Fruit fly (Drosophila melanogaster) whole organism, prepupa: ENCODE data around the gene CG32572.
A peak's percentile ranks its signal among the peaks of the same experiment; 100 is the strongest.

ENCODE experiments used
- Blimp-1 ChIP-seq: fragments of 200-800 bp; sonication (Bioruptor generic); optimal IDR thresholded peaks from 3 replicates; lab custom pipeline; 2017; ENCODE audit warnings: missing biosample characterization, missing genetic modification characterization, mild to moderate bottlenecking, moderate library complexity, missing genetic modification reagents
- CG10631 ChIP-seq: fragments of 200-800 bp; sonication (Bioruptor generic); optimal IDR thresholded peaks from 2 replicates; lab custom pipeline; 2016; ENCODE audit warnings: missing biosample characterization, missing genetic modification characterization
- CG10669 ChIP-seq: fragments of 200-800 bp; sonication (Bioruptor generic); optimal IDR thresholded peaks from 3 replicates; lab custom pipeline; 2018; ENCODE audit warnings: missing biosample characterization, mild to moderate bottlenecking, missing genetic modification characterization, moderate library complexity
- CG11294 ChIP-seq: fragments of 200-800 bp; sonication (Bioruptor generic); IDR thresholded peaks from 2 replicates; pipeline ENCODE4 v1.3.6; 2022; ENCODE audit warnings: missing biosample characterization, missing genetic modification characterization
- CG11762 ChIP-seq: fragments of 200-800 bp; sonication (Bioruptor generic); optimal IDR thresholded peaks from 3 replicates; lab custom pipeline; 2016; ENCODE audit warnings: missing biosample characterization, missing genetic modification characterization; ENCODE audit not compliant: insufficient read depth
- CG11902 ChIP-seq: fragments of 200-800 bp; sonication (Bioruptor generic); optimal IDR thresholded peaks from 3 replicates; lab custom pipeline; 2016; ENCODE audit warnings: missing biosample characterization, missing genetic modification characterization
- CG15336 ChIP-seq: fragments of 200-800 bp; sonication (Bioruptor generic); IDR thresholded peaks from 2 replicates; pipeline ENCODE4 v1.3.6; 2022; ENCODE audit warnings: missing biosample characterization, missing genetic modification characterization
- CG1621 ChIP-seq: fragments of 200-800 bp; sonication (Bioruptor generic); optimal IDR thresholded peaks from 3 replicates; lab custom pipeline; 2018; ENCODE audit warnings: missing biosample characterization, mild to moderate bottlenecking, missing genetic modification characterization
- CG16779 ChIP-seq: fragments of 200-800 bp; sonication (Bioruptor generic); optimal IDR thresholded peaks from 3 replicates; lab custom pipeline; 2017; ENCODE audit warnings: missing biosample characterization, mild to moderate bottlenecking, missing genetic modification characterization
- CG3032 ChIP-seq: fragments of 200-800 bp; optimal IDR thresholded peaks from 2 replicates; lab custom pipeline; 2019; ENCODE audit warnings: missing biosample characterization, mild to moderate bottlenecking, missing genetic modification characterization, moderate library complexity
- CG31627 ChIP-seq: fragments of 200-800 bp; sonication (Bioruptor generic); optimal IDR thresholded peaks from 3 replicates; lab custom pipeline; 2016; ENCODE audit warnings: missing biosample characterization, missing genetic modification characterization
- CG32006 ChIP-seq: fragments of 200-800 bp; sonication (Bioruptor generic); optimal IDR thresholded peaks from 3 replicates; lab custom pipeline; 2017; ENCODE audit warnings: missing biosample characterization, mild to moderate bottlenecking, missing genetic modification characterization
- CG4318 ChIP-seq: fragments of 200-800 bp; sonication (Bioruptor generic); optimal IDR thresholded peaks from 3 replicates; lab custom pipeline; 2017; ENCODE audit warnings: missing biosample characterization, mild to moderate bottlenecking, missing genetic modification characterization
- CG6163 ChIP-seq: fragments of 200-800 bp; sonication (Bioruptor generic); IDR thresholded peaks from 3 replicates; pipeline ENCODE4 v1.3.6; 2022; ENCODE audit warnings: missing biosample characterization, missing genetic modification characterization
- CG6276 ChIP-seq: fragments of 200-800 bp; sonication (Bioruptor generic); optimal IDR thresholded peaks from 2 replicates; lab custom pipeline; 2017; ENCODE audit warnings: missing biosample characterization, mild to moderate bottlenecking, missing genetic modification characterization
- CG6808 ChIP-seq: fragments of 200-800 bp; sonication (Bioruptor generic); optimal IDR thresholded peaks from 3 replicates; lab custom pipeline; 2017; ENCODE audit warnings: missing biosample characterization, missing genetic modification characterization, mild to moderate bottlenecking, moderate library complexity, missing genetic modification reagents
- CG6854 ChIP-seq: fragments of 200-800 bp; sonication (Bioruptor generic); optimal IDR thresholded peaks from 2 replicates; lab custom pipeline; 2017; ENCODE audit warnings: missing biosample characterization, mild to moderate bottlenecking, missing genetic modification characterization
- CG8119 ChIP-seq: fragments of 200-800 bp; sonication (Bioruptor generic); IDR thresholded peaks from 3 replicates; pipeline ENCODE4 v1.3.6; 2022; ENCODE audit warnings: missing biosample characterization, missing genetic modification characterization
- CG8319 ChIP-seq: fragments of 200-800 bp; sonication (Bioruptor generic); optimal IDR thresholded peaks from 3 replicates; lab custom pipeline; 2016; ENCODE audit warnings: missing biosample characterization, missing genetic modification characterization
- CG9139 ChIP-seq: fragments of 200-800 bp; sonication (Bioruptor generic); optimal IDR thresholded peaks from 3 replicates; lab custom pipeline; 2017; ENCODE audit warnings: missing biosample characterization, mild to moderate bottlenecking, missing genetic modification characterization
- Eip78C ChIP-seq: fragments of 200-800 bp; sonication (Bioruptor generic); peaks from one replicate; lab custom pipeline; 2016; ENCODE audit warnings: missing biosample characterization, missing genetic modification characterization
- Ets96B ChIP-seq: fragments of 200-800 bp; optimal IDR thresholded peaks from 2 replicates; lab custom pipeline; 2019; ENCODE audit warnings: missing biosample characterization, mild to moderate bottlenecking, missing genetic modification characterization, moderate library complexity
- Gug ChIP-seq: fragments of 200-800 bp; sonication (Bioruptor generic); IDR thresholded peaks from 2 replicates; pipeline ENCODE4 v1.3.6; 2022; ENCODE audit warnings: missing biosample characterization, missing genetic modification characterization
- Hr38 ChIP-seq: sonication (Bioruptor generic); optimal IDR thresholded peaks from 2 replicates; lab custom pipeline; 2016; ENCODE audit warnings: missing biosample characterization, missing genetic modification characterization
- Hr39 ChIP-seq: fragments of 200-800 bp; sonication (Bioruptor generic); optimal IDR thresholded peaks from 2 replicates; lab custom pipeline; 2016; ENCODE audit warnings: missing biosample characterization, missing genetic modification characterization
- Hr4 ChIP-seq: fragments of 200-800 bp; sonication (Bioruptor generic); optimal IDR thresholded peaks from 3 replicates; lab custom pipeline; 2016; ENCODE audit warnings: missing biosample characterization, missing genetic modification characterization
- Lpt ChIP-seq: fragments of 200-800 bp; sonication (Bioruptor generic); optimal IDR thresholded peaks from 3 replicates; lab custom pipeline; 2016; ENCODE audit warnings: missing biosample characterization, missing genetic modification characterization
- Met ChIP-seq: fragments of 200-800 bp; sonication (Bioruptor generic); optimal IDR thresholded peaks from 3 replicates; lab custom pipeline; 2016; ENCODE audit warnings: missing biosample characterization, missing genetic modification characterization
- Sox15 ChIP-seq: fragments of 200-800 bp; sonication (Bioruptor generic); optimal IDR thresholded peaks from 3 replicates; lab custom pipeline; 2016; ENCODE audit warnings: missing biosample characterization, missing genetic modification characterization
- acj6 ChIP-seq: fragments of 200-800 bp; sonication (Bioruptor generic); optimal IDR thresholded peaks from 3 replicates; lab custom pipeline; 2016; ENCODE audit warnings: missing biosample characterization, missing genetic modification characterization
- dac ChIP-seq: fragments of 200-800 bp; sonication (Bioruptor generic); optimal IDR thresholded peaks from 2 replicates; lab custom pipeline; 2017; ENCODE audit warnings: missing biosample characterization, mild to moderate bottlenecking, missing genetic modification characterization
- eg ChIP-seq: fragments of 200-800 bp; sonication (Bioruptor generic); IDR thresholded peaks from 3 replicates; pipeline ENCODE4 v1.3.6; 2022; ENCODE audit warnings: missing biosample characterization, missing genetic modification characterization
- esn ChIP-seq: fragments of 200-800 bp; sonication (Bioruptor generic); optimal IDR thresholded peaks from 2 replicates; lab custom pipeline; 2016; ENCODE audit warnings: missing biosample characterization, mild to moderate bottlenecking, missing genetic modification characterization, moderate library complexity
- fd59A ChIP-seq: fragments of 200-800 bp; sonication (Bioruptor generic); optimal IDR thresholded peaks from 2 replicates; lab custom pipeline; 2017; ENCODE audit warnings: missing biosample characterization, mild to moderate bottlenecking, missing genetic modification characterization, missing genetic modification reagents
- fd85E ChIP-seq: fragments of 200-800 bp; sonication (Bioruptor generic); optimal IDR thresholded peaks from 3 replicates; lab custom pipeline; 2016; ENCODE audit warnings: missing biosample characterization, missing genetic modification characterization
- fkh ChIP-seq: fragments of 200-800 bp; sonication (Bioruptor generic); optimal IDR thresholded peaks from 3 replicates; lab custom pipeline; 2017; ENCODE audit warnings: missing biosample characterization, mild to moderate bottlenecking, missing genetic modification characterization, moderate library complexity
- net ChIP-seq: fragments of 200-800 bp; sonication (Bioruptor generic); optimal IDR thresholded peaks from 3 replicates; lab custom pipeline; 2016; ENCODE audit warnings: missing biosample characterization, missing genetic modification characterization
- ss ChIP-seq, 2 experiments: fragments of 200-800 bp; sonication (Bioruptor generic); optimal IDR thresholded peaks; 2 replicates in 1 of 2; 3 replicates in 1 of 2; lab custom pipeline; 2017 to 2018; ENCODE audit warnings: mild to moderate bottlenecking in 2 of 2, missing biosample characterization in 2 of 2, missing genetic modification characterization in 2 of 2, moderate library complexity in 1 of 2
- svp ChIP-seq: fragments of 200-800 bp; sonication (Bioruptor generic); peaks from one replicate; lab custom pipeline; 2016; ENCODE audit warnings: missing biosample characterization, missing genetic modification characterization
- topi ChIP-seq: fragments of 200-800 bp; sonication (Bioruptor generic); optimal IDR thresholded peaks from 3 replicates; lab custom pipeline; 2016; ENCODE audit warnings: missing biosample characterization, missing genetic modification characterization

CG32572 gene

dm6 chrX:16765809-16766208, 44.8 kb downstream of the CG32572 start (continued):
- TF ChIP-seq CG10631 (GFP tag; lab: Kevin White, UChicago), result peak; percentile 42
- no peak for TF ChIP-seq Hr38 (GFP tag; lab: Kevin White, UChicago)
- peak; percentile 17 for TF ChIP-seq CG6808 (GFP tag; lab: Kevin White, UChicago)
- peak; percentile 55 for TF ChIP-seq CG32006
- no peak for TF ChIP-seq CG31627 (GFP tag; lab: Kevin White, UChicago)
- TF ChIP-seq CG11294 (GFP tag; lab: Robert Waterston, UW), result no peak
- TF ChIP-seq ss (GFP tag; optimal IDR thresholded peaks at IDR 0.05; lab: Kevin White, UChicago), result peak in 1 of 2 experiments; percentile 24
- TF ChIP-seq CG9139 (GFP tag; lab: Kevin White, UChicago), result no peak
- TF ChIP-seq Met (GFP tag; lab: Kevin White, UChicago), result peak; percentile 10
- TF ChIP-seq CG11902 (GFP tag; lab: Kevin White, UChicago), result no peak
- TF ChIP-seq esn, result no peak
- no peak for TF ChIP-seq fkh (GFP tag; lab: Kevin White, UChicago)
- peak; percentile 37 for TF ChIP-seq CG3032 (tag; lab: Kevin White, UChicago)
- no peak for TF ChIP-seq dac (GFP tag; lab: Kevin White, UChicago)
- TF ChIP-seq, all 60 proteins: peak for 26

dm6 chrX:16766868-16767431, 46.0 kb downstream of the CG32572 start:
- TF ChIP-seq Lpt (GFP tag; lab: Kevin White, UChicago), result no peak
- peak; percentile 39 for TF ChIP-seq Eip78C
- TF ChIP-seq svp (GFP tag; lab: Kevin White, UChicago), result peak; percentile 45
- peak in 1 of 2 experiments; percentile 33 for TF ChIP-seq ss (GFP tag; optimal IDR thresholded peaks at IDR 0.05; lab: Kevin White, UChicago)
- 0 out of 2 replicates have a peak, but pooled peaks have one; percentile 26 for TF ChIP-seq CG15336 (GFP tag; lab: Robert Waterston, UW)
- TF ChIP-seq eg (GFP tag; lab: Robert Waterston, UW), result 0 out of 3 replicates have a peak, but pooled peaks have one; percentile 9
- TF ChIP-seq CG6163 (GFP tag; lab: Robert Waterston, UW), result 0 out of 3 replicates have a peak, but pooled peaks have one; percentile 16
- no peak for TF ChIP-seq CG31627 (GFP tag; lab: Kevin White, UChicago)
- no peak for TF ChIP-seq CG11762 (GFP tag; lab: Kevin White, UChicago)

dm6 chrX:16768770-16769169, 47.8 kb downstream of the CG32572 start:
- peak; percentile 54 for TF ChIP-seq Eip78C
- TF ChIP-seq acj6, result no peak
- TF ChIP-seq CG15336 (GFP tag; lab: Robert Waterston, UW), result no peak
- TF ChIP-seq CG1621 (tag; lab: Kevin White, UChicago), result no peak
- TF ChIP-seq CG32006, result peak; percentile 39
- TF ChIP-seq, all 60 proteins: peak for 2

- peak; percentile 78 for TF ChIP-seq Gug (GFP tag; lab: Robert Waterston, UW)
- TF ChIP-seq fd85E, result no peak
- peak; percentile 0 for TF ChIP-seq fd59A (GFP tag; lab: Kevin White, UChicago)
- TF ChIP-seq CG31627 (GFP tag; lab: Kevin White, UChicago), result peak; percentile 20
- TF ChIP-seq CG10669, result peak; percentile 75
- TF ChIP-seq Hr39 (GFP tag; lab: Kevin White, UChicago), result peak; percentile 25
- no peak for TF ChIP-seq Blimp-1 (GFP tag; lab: Kevin White, UChicago)
- peak; percentile 86 for TF ChIP-seq eg (GFP tag; lab: Robert Waterston, UW)
- TF ChIP-seq CG8119 (GFP tag; lab: Robert Waterston, UW), result peak; percentile 64; the same call in 2 of the 3 replicates
- TF ChIP-seq CG4318, result no peak
- TF ChIP-seq acj6, result peak; percentile 51
- TF ChIP-seq Sox15 (GFP tag; lab: Kevin White, UChicago), result no peak
- TF ChIP-seq CG6854 (GFP tag; lab: Kevin White, UChicago), result no peak
- peak; percentile 69 for TF ChIP-seq Ets96B
- TF ChIP-seq CG32006, result peak; percentile 27
- TF ChIP-seq CG15336 (GFP tag; lab: Robert Waterston, UW), result peak; percentile 83
- TF ChIP-seq CG3032 (tag; lab: Kevin White, UChicago), result peak; percentile 72
- TF ChIP-seq topi (GFP tag; lab: Kevin White, UChicago), result peak; percentile 62
- TF ChIP-seq CG1621 (tag; lab: Kevin White, UChicago), result peak; percentile 37
- TF ChIP-seq CG6808 (GFP tag; lab: Kevin White, UChicago), result peak; percentile 69
- TF ChIP-seq Hr4 (GFP tag; lab: Kevin White, UChicago), result peak; percentile 65
- peak; percentile 84 for TF ChIP-seq svp (GFP tag; lab: Kevin White, UChicago)
- peak; percentile 70 to 82 for TF ChIP-seq ss (GFP tag; optimal IDR thresholded peaks at IDR 0.05; lab: Kevin White, UChicago)
- peak; percentile 35 for TF ChIP-seq net
- TF ChIP-seq CG16779 (tag; lab: Kevin White, UChicago), result no peak
- peak; percentile 35 for TF ChIP-seq CG6276 (GFP tag; lab: Kevin White, UChicago)
- TF ChIP-seq CG8319 (GFP tag; lab: Kevin White, UChicago), result peak; percentile 48
Observed at dm6 chrX:16772882-16773827, 52.2 kb downstream of the CG32572 start.
